Fruit fly (Drosophila melanogaster) whole organism, prepupa: ENCODE measurements around the gene CG5245.

Experiments used
- CG6854 ChIP-seq: fragments of 200-800 bp; sonication (Bioruptor generic); optimal IDR thresholded peaks from 2 replicates; lab custom pipeline; 2017; ENCODE audit warnings: missing biosample characterization, mild to moderate bottlenecking, missing genetic modification characterization
- Eip78C ChIP-seq: fragments of 200-800 bp; sonication (Bioruptor generic); peaks from one replicate; lab custom pipeline; 2016; ENCODE audit warnings: missing biosample characterization, missing genetic modification characterization

DNA sequence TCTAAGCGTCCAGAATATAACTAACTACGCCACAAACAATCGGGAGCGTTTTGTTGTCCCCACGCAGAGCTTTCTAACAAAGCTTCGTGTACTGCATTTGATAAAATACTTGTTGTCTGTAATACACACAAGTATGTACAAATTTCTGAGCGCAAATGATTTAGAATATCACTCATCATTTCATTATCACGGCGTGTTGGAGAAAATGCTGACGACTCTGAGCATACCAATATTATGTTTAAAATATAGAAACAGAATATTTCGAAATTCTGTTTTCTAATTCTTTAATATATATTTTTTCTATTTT lies 23.5 kb upstream of the CG5245 start, which contains the start of gene Cyp9f2:
- TF ChIP-seq Eip78C (GFP tag; lab: Kevin White, UChicago) (no peak), CG6854 (no peak)
